Worm (Caenorhabditis elegans) whole organism, mixed stage, embryonic: Measurements from ENCODE around the gene pho-5.

ENCODE experiments used
- M03D4.4 ChIP-seq: sonication (generic microtip); optimal IDR thresholded peaks from 2 replicates; lab custom pipeline; 2017; ENCODE audit warnings: mild to moderate bottlenecking, missing genetic modification characterization, missing compliant biosample characterization
- bed-3 ChIP-seq: fragments of 200-800 bp; sonication (Bioruptor generic); optimal IDR thresholded peaks from 3 replicates; lab custom pipeline; 2018; ENCODE audit warnings: mild to moderate bottlenecking, missing genetic modification characterization, moderate library complexity, missing compliant biosample characterization
- blmp-1 ChIP-seq: fragments of 150-350 bp; optimal IDR thresholded peaks from 2 replicates; lab custom pipeline; 2014; ENCODE audit warnings: missing biosample characterization, missing genetic modification characterization
- ceh-39 ChIP-seq: fragments of 150-350 bp; optimal IDR thresholded peaks from 2 replicates; lab custom pipeline; 2014; ENCODE audit warnings: missing biosample characterization, missing genetic modification characterization
- ceh-83 ChIP-seq: fragments of 200-800 bp; sonication (Bioruptor generic); optimal IDR thresholded peaks from 2 replicates; lab custom pipeline; 2018; ENCODE audit warnings: mild to moderate bottlenecking, missing genetic modification characterization, missing compliant biosample characterization
- ces-1 ChIP-seq: fragments of 150-350 bp; optimal IDR thresholded peaks from 2 replicates; lab custom pipeline; 2014; ENCODE audit warnings: missing biosample characterization, missing genetic modification reagents, missing genetic modification characterization
- cnd-1 ChIP-seq: fragments of 200-800 bp; sonication (Bioruptor generic); optimal IDR thresholded peaks from 2 replicates; lab custom pipeline; 2018; ENCODE audit warnings: mild to moderate bottlenecking, missing genetic modification characterization, missing compliant biosample characterization
- drap-1 ChIP-seq: fragments of 200-800 bp; sonication (Bioruptor generic); optimal IDR thresholded peaks from 3 replicates; lab custom pipeline; 2018; ENCODE audit warnings: mild to moderate bottlenecking, missing genetic modification characterization, missing compliant biosample characterization
- elt-3 ChIP-seq: fragments of 150-350 bp; optimal IDR thresholded peaks from 2 replicates; lab custom pipeline; 2014; ENCODE audit warnings: missing biosample characterization, missing genetic modification characterization
- flh-1 ChIP-seq: fragments of 200-800 bp; sonication (Bioruptor generic); optimal IDR thresholded peaks from 2 replicates; lab custom pipeline; 2018; ENCODE audit warnings: mild to moderate bottlenecking, missing genetic modification characterization, moderate library complexity, missing compliant biosample characterization
- ham-2 ChIP-seq: fragments of 200-800 bp; sonication (Bioruptor generic); optimal IDR thresholded peaks from 2 replicates; lab custom pipeline; 2018; ENCODE audit warnings: mild to moderate bottlenecking, missing genetic modification characterization, missing compliant biosample characterization
- hlh-1 ChIP-seq: fragments of 150-350 bp; optimal IDR thresholded peaks from 2 replicates; lab custom pipeline; 2014; ENCODE audit warnings: missing biosample characterization, missing genetic modification reagents, missing genetic modification characterization
- lin-13 ChIP-seq: fragments of 150-350 bp; optimal IDR thresholded peaks from 2 replicates; lab custom pipeline; 2014; ENCODE audit warnings: missing biosample characterization, missing genetic modification characterization
- lsy-2 ChIP-seq: fragments of 150-350 bp; optimal IDR thresholded peaks from 2 replicates; lab custom pipeline; 2014; ENCODE audit warnings: missing biosample characterization, missing genetic modification characterization
- mab-5 ChIP-seq: fragments of 150-350 bp; optimal IDR thresholded peaks from 2 replicates; lab custom pipeline; 2014; ENCODE audit warnings: missing biosample characterization, missing genetic modification characterization
- mep-1 ChIP-seq: fragments of 150-350 bp; optimal IDR thresholded peaks from 2 replicates; lab custom pipeline; 2017; ENCODE audit warnings: missing biosample characterization, missing genetic modification reagents, missing genetic modification characterization, inconsistent platforms
- mls-2 ChIP-seq: sonication (generic microtip); optimal IDR thresholded peaks from 2 replicates; lab custom pipeline; 2016; ENCODE audit warnings: mild to moderate bottlenecking, missing genetic modification characterization, moderate library complexity, missing compliant biosample characterization
- nhr-12 ChIP-seq: fragments of 150-350 bp; optimal IDR thresholded peaks from 2 replicates; lab custom pipeline; 2014; ENCODE audit warnings: missing biosample characterization, missing genetic modification characterization
- nhr-2 ChIP-seq: fragments of 150-350 bp; optimal IDR thresholded peaks from 2 replicates; lab custom pipeline; 2014; ENCODE audit warnings: missing biosample characterization, missing genetic modification characterization
- nhr-237 ChIP-seq: fragments of 150-350 bp; optimal IDR thresholded peaks from 2 replicates; lab custom pipeline; 2014; ENCODE audit warnings: missing biosample characterization, missing genetic modification characterization
- nhr-28 ChIP-seq: fragments of 150-350 bp; optimal IDR thresholded peaks from 2 replicates; lab custom pipeline; 2014; ENCODE audit warnings: missing biosample characterization, missing genetic modification characterization
- pha-4 ChIP-seq: fragments of 150-350 bp; optimal IDR thresholded peaks from 2 replicates; lab custom pipeline; 2018; ENCODE audit warnings: missing biosample characterization, missing genetic modification reagents, missing genetic modification characterization
- sem-2 ChIP-seq: fragments of 200-800 bp; sonication (Bioruptor generic); optimal IDR thresholded peaks from 2 replicates; lab custom pipeline; 2018; ENCODE audit warnings: mild to moderate bottlenecking, missing genetic modification characterization, missing compliant biosample characterization
- snpc-4 ChIP-seq: fragments of 150-350 bp; optimal IDR thresholded peaks from 2 replicates; lab custom pipeline; 2014; ENCODE audit warnings: missing biosample characterization, missing genetic modification characterization
- sptf-1 ChIP-seq: sonication (generic microtip); optimal IDR thresholded peaks from 2 replicates; lab custom pipeline; 2017; ENCODE audit warnings: mild to moderate bottlenecking, missing genetic modification characterization, moderate library complexity, missing compliant biosample characterization
- tbx-8 ChIP-seq: fragments of 200-800 bp; sonication (Bioruptor generic); optimal IDR thresholded peaks from 2 replicates; lab custom pipeline; 2018; ENCODE audit warnings: mild to moderate bottlenecking, missing genetic modification characterization, moderate library complexity, missing compliant biosample characterization
- unc-120 ChIP-seq: sonication (generic microtip); optimal IDR thresholded peaks from 2 replicates; lab custom pipeline; 2017; ENCODE audit warnings: missing genetic modification characterization, missing compliant biosample characterization; ENCODE audit not compliant: poor library complexity, severe bottlenecking
- unc-39 ChIP-seq: fragments of 150-350 bp; optimal IDR thresholded peaks from 2 replicates; lab custom pipeline; 2014; ENCODE audit warnings: missing biosample characterization, missing genetic modification characterization
- unc-62 ChIP-seq: fragments of 150-350 bp; optimal IDR thresholded peaks from 2 replicates; lab custom pipeline; 2014; ENCODE audit warnings: missing biosample characterization, missing genetic modification reagents, missing genetic modification characterization
- zip-8 ChIP-seq: fragments of 150-350 bp; optimal IDR thresholded peaks from 2 replicates; lab custom pipeline; 2014; ENCODE audit warnings: missing biosample characterization, missing genetic modification characterization
- ztf-11 ChIP-seq: fragments of 150-350 bp; optimal IDR thresholded peaks from 2 replicates; lab custom pipeline; 2014; ENCODE audit warnings: missing biosample characterization, missing genetic modification characterization

pho-5 gene

DNA sequence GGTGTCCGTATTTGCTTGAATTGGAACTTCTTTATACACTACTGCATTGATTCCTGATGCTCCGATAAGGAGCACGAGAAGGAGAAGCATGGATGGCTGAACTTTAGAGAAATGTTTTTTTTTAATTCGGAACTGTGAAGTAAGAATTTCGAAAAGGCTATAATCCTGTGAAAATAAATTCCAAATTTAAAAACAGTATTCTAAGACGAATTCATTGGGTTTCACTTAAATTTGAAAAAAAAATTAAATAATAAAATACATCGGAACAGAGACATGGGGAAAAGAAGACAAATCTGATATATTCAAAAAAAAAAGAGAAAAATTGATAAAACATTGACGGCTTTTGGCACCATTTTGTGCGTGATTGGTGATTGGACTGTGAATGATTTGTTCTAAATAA is at the start of gene pho-5:
TSS of gene pho-5 (minus strand) at position 101 of the 400 bp plus-strand sequence.
- TF ChIP-seq mls-2 (tag; lab: Kevin White, UChicago): no peak
- no peak for TF ChIP-seq nhr-2 (tag; lab: Kevin White, UChicago)
- TF ChIP-seq sem-2 (GFP tag; lab: Kevin White, UChicago): no peak
- TF ChIP-seq M03D4.4 (tag; lab: Kevin White, UChicago): no peak
- TF ChIP-seq ces-1 (GFP tag; lab: Kevin White, UChicago): no peak
- TF ChIP-seq ceh-83 (GFP tag; lab: Kevin White, UChicago): no peak
- no peak for TF ChIP-seq zip-8 (tag; lab: Kevin White, UChicago)
- no peak for TF ChIP-seq lin-13
- TF ChIP-seq ceh-39 (tag; lab: Kevin White, UChicago): no peak
- TF ChIP-seq ztf-11 (tag; lab: Kevin White, UChicago): no peak
- TF ChIP-seq unc-62 (GFP tag; lab: Kevin White, UChicago): no peak
- TF ChIP-seq unc-39 (tag; lab: Kevin White, UChicago): no peak
- TF ChIP-seq pha-4 (tag; lab: Kevin White, UChicago): no peak
- no peak for TF ChIP-seq blmp-1 (tag; lab: Kevin White, UChicago)
- TF ChIP-seq ham-2 (GFP tag; lab: Kevin White, UChicago): no peak
- no peak for TF ChIP-seq sptf-1
- TF ChIP-seq nhr-28 (tag; lab: Kevin White, UChicago): no peak
- TF ChIP-seq hlh-1: no peak

DNA sequence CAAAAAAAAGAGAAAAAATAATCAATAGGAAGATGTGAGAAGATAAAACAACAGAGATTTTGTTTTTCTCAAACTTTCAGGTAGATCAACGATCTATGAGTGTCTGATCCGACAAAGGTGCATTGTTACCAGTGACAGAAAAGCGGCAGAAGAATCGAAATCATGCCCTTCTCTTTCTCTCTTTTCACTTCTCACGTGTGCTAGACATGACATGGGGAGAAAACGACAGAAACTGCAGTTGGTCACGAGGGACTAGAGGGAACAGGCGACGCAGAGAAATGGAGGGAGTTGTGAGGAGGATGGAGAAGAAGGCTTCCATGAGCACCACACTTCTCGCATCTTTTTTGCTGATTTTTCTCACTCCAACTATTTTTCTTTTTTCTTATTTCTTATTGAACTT is 49.5 kb upstream of the pho-5 start, which contains the start of gene F56C9.10:
TSS of gene F56C9.10 (minus strand) at position 97 of the 400 bp plus-strand sequence.
- TF ChIP-seq ham-2 (GFP tag; lab: Kevin White, UChicago) (peak; percentile 9), blmp-1 (tag; lab: Kevin White, UChicago) (peak; percentile 66), mls-2 (tag; lab: Kevin White, UChicago) (peak; percentile 6), nhr-237 (peak; percentile 48), nhr-12 (tag; lab: Kevin White, UChicago) (no peak), nhr-28 (tag; lab: Kevin White, UChicago) (no peak), ces-1 (GFP tag; lab: Kevin White, UChicago) (peak; percentile 32), bed-3 (GFP tag; lab: Kevin White, UChicago) (no peak), lsy-2 (no peak), flh-1 (no peak), ceh-39 (tag; lab: Kevin White, UChicago) (no peak), ztf-11 (tag; lab: Kevin White, UChicago) (no peak), cnd-1 (tag; lab: Kevin White, UChicago) (peak; percentile 15), tbx-8 (no peak), unc-62 (GFP tag; lab: Kevin White, UChicago) (peak; percentile 83), M03D4.4 (tag; lab: Kevin White, UChicago) (no peak), snpc-4 (tag; lab: Kevin White, UChicago) (no peak), hlh-1 (peak; percentile 77), unc-120 (tag; lab: Kevin White, UChicago) (peak; percentile 65), mep-1 (peak; percentile 14), drap-1 (GFP tag; lab: Kevin White, UChicago) (no peak)
- TF ChIP-seq, all 35 proteins: peak for 10

DNA sequence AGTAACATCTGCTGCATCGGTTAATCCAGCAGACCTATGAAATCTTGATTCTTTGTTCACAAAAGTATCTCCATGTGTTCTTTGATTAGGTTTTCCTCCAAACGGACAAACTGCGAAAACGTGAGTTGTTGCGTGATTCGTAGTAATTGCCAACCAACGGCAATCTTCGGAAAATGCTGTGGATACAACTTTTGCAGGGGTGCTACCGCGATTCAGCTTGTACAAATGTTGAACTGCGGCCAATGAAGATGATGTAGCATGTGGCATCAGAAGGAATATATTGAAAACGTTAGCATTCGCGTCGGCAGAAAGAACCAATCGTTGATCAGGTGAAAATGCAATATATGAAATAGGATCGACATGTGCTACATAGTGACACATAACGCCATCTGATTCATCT is 46.0 kb upstream of the pho-5 start:
- TF ChIP-seq sptf-1: no peak

DNA sequence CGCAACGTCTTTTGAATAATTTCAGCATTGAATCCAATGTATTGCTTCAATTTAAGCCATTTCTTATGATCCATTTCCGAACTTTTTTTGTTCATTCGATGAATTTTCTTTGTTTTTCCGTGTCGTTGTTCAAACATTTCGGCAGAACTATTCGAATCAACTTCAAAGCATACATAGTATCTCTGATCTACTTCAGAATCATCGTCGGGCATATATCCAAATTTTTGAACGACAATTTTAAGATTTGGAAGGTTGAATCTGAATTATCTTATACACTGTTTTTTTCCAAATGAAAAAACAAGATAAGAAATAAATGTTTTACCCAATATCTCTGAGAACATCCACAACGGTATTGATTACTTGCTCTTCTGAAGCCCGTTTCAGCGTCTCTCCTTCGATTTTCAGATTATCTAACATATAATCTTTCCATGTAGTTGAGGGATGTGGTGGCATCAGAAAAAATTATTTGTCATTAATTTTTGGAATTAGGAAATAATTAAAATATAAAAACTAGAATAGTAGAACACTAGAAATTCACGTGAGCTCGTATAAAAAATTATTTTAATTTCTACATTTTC is 43.6 kb upstream of the pho-5 start, which contains the start of gene lab-2:
TSS of gene lab-2 (minus strand) at position 453 of the 578 bp plus-strand sequence.
- TF ChIP-seq elt-3 (tag; lab: Kevin White, UChicago): no peak
- TF ChIP-seq pha-4 (tag; lab: Kevin White, UChicago): no peak
- no peak for TF ChIP-seq flh-1
- TF ChIP-seq nhr-2 (tag; lab: Kevin White, UChicago): no peak
- TF ChIP-seq hlh-1: no peak
- no peak for TF ChIP-seq unc-39 (tag; lab: Kevin White, UChicago)
- no peak for TF ChIP-seq ceh-83 (GFP tag; lab: Kevin White, UChicago)
- no peak for TF ChIP-seq lsy-2
- no peak for TF ChIP-seq bed-3 (GFP tag; lab: Kevin White, UChicago)
- TF ChIP-seq mab-5: no peak
- TF ChIP-seq tbx-8: no peak
- TF ChIP-seq nhr-237: no peak
- TF ChIP-seq mls-2 (tag; lab: Kevin White, UChicago): no peak
- no peak for TF ChIP-seq blmp-1 (tag; lab: Kevin White, UChicago)
- no peak for TF ChIP-seq nhr-12 (tag; lab: Kevin White, UChicago)
- TF ChIP-seq ces-1 (GFP tag; lab: Kevin White, UChicago): no peak
- no peak for TF ChIP-seq unc-120 (tag; lab: Kevin White, UChicago)
- TF ChIP-seq sem-2 (GFP tag; lab: Kevin White, UChicago): no peak
- no peak for TF ChIP-seq snpc-4 (tag; lab: Kevin White, UChicago)
